Worm (Caenorhabditis elegans) whole organism, young adult: ENCODE data around the gene aps-1.

Experiments used
- T26A5.8 ChIP-seq: sonication (generic microtip); optimal IDR thresholded peaks from 2 replicates; lab custom pipeline; 2016; ENCODE audit warnings: missing genetic modification characterization, missing compliant biosample characterization
- ama-1 ChIP-seq, 3 experiments: fragments of 150-350 bp in 1 of 3; sonication (generic microtip) in 2 of 3; optimal IDR thresholded peaks; 2 replicates each; lab custom pipeline; 2014 to 2018; ENCODE audit warnings: missing biosample characterization in 2 of 3, missing genetic modification characterization in 2 of 3, missing genetic modification reagents in 2 of 3
- atf-7 ChIP-seq: sonication (generic microtip); optimal IDR thresholded peaks from 2 replicates; lab custom pipeline; 2017; ENCODE audit warnings: mild to moderate bottlenecking, missing genetic modification characterization, missing compliant biosample characterization
- cebp-1 ChIP-seq, 2 experiments: fragments of 200-800 bp in 1 of 2; sonication (Bioruptor generic) in 1 of 2; sonication (generic microtip) in 1 of 2; IDR thresholded peaks in 1 of 2; optimal IDR thresholded peaks in 1 of 2; 2 replicates each; pipeline versions ENCODE4 v1.3.6 to Lab custom; 2017 to 2022; ENCODE audit warnings: missing compliant biosample characterization in 2 of 2, missing genetic modification characterization in 2 of 2, mild to moderate bottlenecking in 1 of 2, missing genetic modification reagents in 1 of 2, moderate library complexity in 1 of 2
- cebp-2 ChIP-seq: fragments of 200-800 bp; sonication (Bioruptor generic); IDR thresholded peaks from 2 replicates; pipeline ENCODE4 v1.3.6; 2022; ENCODE audit warnings: missing genetic modification characterization, missing compliant biosample characterization
- ceh-91 ChIP-seq: fragments of 200-800 bp; sonication (Bioruptor generic); IDR thresholded peaks from 2 replicates; pipeline ENCODE4 v1.3.6; 2022; ENCODE audit warnings: missing genetic modification reagents, missing genetic modification characterization, missing compliant biosample characterization
- hsf-1 ChIP-seq: fragments of 200-800 bp; sonication (Bioruptor generic); IDR thresholded peaks from 2 replicates; pipeline ENCODE4 v1.3.6; 2022; ENCODE audit warnings: missing genetic modification reagents, missing genetic modification characterization, missing compliant biosample characterization
- let-526 ChIP-seq: fragments of 200-800 bp; sonication (Bioruptor generic); IDR thresholded peaks from 2 replicates; pipeline ENCODE4 v1.3.6; 2022; ENCODE audit warnings: missing genetic modification reagents, missing genetic modification characterization, missing compliant biosample characterization
- lsy-27 ChIP-seq: sonication (generic microtip); optimal IDR thresholded peaks from 2 replicates; lab custom pipeline; 2017; ENCODE audit warnings: missing genetic modification characterization, mild to moderate bottlenecking, missing compliant biosample characterization, antibody characterized with exemption, missing genotype, borderline replicate concordance; ENCODE audit not compliant: insufficient read depth
- tlf-1 ChIP-seq: fragments of 200-800 bp; sonication (Bioruptor generic); optimal IDR thresholded peaks from 2 replicates; lab custom pipeline; 2018; ENCODE audit warnings: mild to moderate bottlenecking, missing genetic modification characterization, missing compliant biosample characterization
- unc-62 ChIP-seq: fragments of 150-350 bp; optimal IDR thresholded peaks from 2 replicates; lab custom pipeline; 2014; ENCODE audit warnings: missing biosample characterization, missing genetic modification reagents, missing genetic modification characterization

ce11 chrV:6031585-6031984 is 13.8 kb downstream of the aps-1 start:
- TF ChIP-seq hsf-1 (no peak), let-526 (GFP tag; lab: Robert Waterston, UW) (no peak), tlf-1 (no peak), T26A5.8 (no peak), ama-1 (optimal IDR thresholded peaks at IDR 0.05; lab: Kevin White, UChicago) (no peak), ama-1 (GFP tag; optimal IDR thresholded peaks at IDR 0.05; lab: Kevin White, UChicago) (no peak), cebp-1 (GFP tag; IDR thresholded peaks at IDR 0.05; lab: Robert Waterston, UW) (no peak), cebp-1 (tag; optimal IDR thresholded peaks at IDR 0.05; lab: Kevin White, UChicago) (no peak), lsy-27 (tag; lab: Kevin White, UChicago) (no peak), ceh-91 (GFP tag; lab: Robert Waterston, UW) (no peak), atf-7 (no peak), cebp-2 (GFP tag; lab: Robert Waterston, UW) (no peak), unc-62 (GFP tag; lab: Kevin White, UChicago) (no peak)
